Fruit fly (Drosophila melanogaster): Measurements from ENCODE around the gene CG34132.

CG34132 gene

DNA sequence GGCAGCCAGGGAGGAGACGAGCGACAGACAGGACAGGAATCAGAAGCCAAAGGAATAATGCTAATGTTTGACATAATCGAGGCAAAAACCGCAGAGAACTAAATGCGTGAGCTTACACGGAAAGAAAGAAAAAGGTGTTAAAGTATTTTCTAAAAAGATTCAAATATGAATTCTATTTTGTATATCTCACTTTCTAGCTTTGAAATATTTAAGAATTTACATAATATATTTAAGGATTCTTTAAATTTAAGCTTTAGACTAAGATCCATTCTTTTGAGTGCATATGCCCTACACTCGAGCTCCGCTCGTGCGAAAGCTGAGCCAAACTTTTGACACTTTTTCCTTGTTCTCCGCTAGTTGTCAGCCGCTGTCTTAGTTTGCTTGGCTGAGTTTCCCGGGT lies 45.9 kb downstream of the CG34132 start:
- TF ChIP-seq Scr (GFP tag; IDR thresholded peaks at IDR 0.05; ENCODE audit: partially characterized antibody) (no peak), Neu2 (GFP tag; optimal IDR thresholded peaks at IDR 0.05; ENCODE audit: borderline replicate concordance) (no peak), Sox102F (GFP tag; optimal IDR thresholded peaks at IDR 0.05) (peak; percentile 31), Hand (GFP tag; optimal IDR thresholded peaks at IDR 0.05) (peak; percentile 54), CG6854 (GFP tag; optimal IDR thresholded peaks at IDR 0.05) (peak; percentile 10), Xbp1 (GFP tag; optimal IDR thresholded peaks at IDR 0.05) (peak; percentile 21), CG7963 (GFP tag; IDR thresholded peaks at IDR 0.05; ENCODE audit: partially characterized antibody) (no peak), CG30403 (GFP tag; optimal IDR thresholded peaks at IDR 0.05) (peak; percentile 6), NfI (GFP tag; optimal IDR thresholded peaks at IDR 0.05) (peak; percentile 30), sob (GFP tag; IDR thresholded peaks at IDR 0.05) (0 out of 2 replicates have a peak, but pooled peaks have one; percentile 33), CG6689 (GFP tag; IDR thresholded peaks at IDR 0.05) (0 out of 2 replicates have a peak, but pooled peaks have one; percentile 13), fd102C (GFP tag; optimal IDR thresholded peaks at IDR 0.05) (no peak), Dbx (GFP tag; IDR thresholded peaks at IDR 0.05) (peak; percentile 29; the same call in 1 of the 3 replicates), crol (GFP tag; IDR thresholded peaks at IDR 0.05) (no peak), chif (GFP tag; optimal IDR thresholded peaks at IDR 0.05) (no peak), esg (GFP tag; conservative IDR thresholded peaks at IDR 0.05) (no peak), CG7556 (GFP tag; optimal IDR thresholded peaks at IDR 0.05) (peak; percentile 59), Hr3 (GFP tag; optimal IDR thresholded peaks at IDR 0.05) (no peak), CG10321 (GFP tag; IDR thresholded peaks at IDR 0.05) (no peak), Chrac-16 (GFP tag; optimal IDR thresholded peaks at IDR 0.05) (no peak), grau (tag; optimal IDR thresholded peaks at IDR 0.05) (peak; percentile 43), CG1832 (GFP tag; optimal IDR thresholded peaks at IDR 0.05) (no peak), Bteb2 (GFP tag; optimal IDR thresholded peaks at IDR 0.05) (no peak), tna (GFP tag; IDR thresholded peaks at IDR 0.05; ENCODE audit: partially characterized antibody) (no peak), E2f2 (GFP tag; IDR thresholded peaks at IDR 0.05) (peak; percentile 32; the same call in 1 of the 2 replicates), H2.0 (GFP tag; IDR thresholded peaks at IDR 0.05) (no peak), repo (GFP tag; optimal IDR thresholded peaks at IDR 0.05) (no peak), CG14441 (GFP tag; IDR thresholded peaks at IDR 0.05) (no peak), HmgZ (tag; optimal IDR thresholded peaks at IDR 0.05) (no peak), CG12391 (tag; optimal IDR thresholded peaks at IDR 0.05) (peak; percentile 18), Ptx1 (GFP tag; IDR thresholded peaks at IDR 0.05) (peak; percentile 40; the same call in 1 of the 2 replicates), Dp (GFP tag; optimal IDR thresholded peaks at IDR 0.05) (no peak), CG8478 (optimal IDR thresholded peaks at IDR 0.05) (no peak), grn (GFP tag; optimal IDR thresholded peaks at IDR 0.05) (no peak), Sin3A (optimal IDR thresholded peaks at IDR 0.05) (no peak), CG10565 (GFP tag; optimal IDR thresholded peaks at IDR 0.05) (no peak), HLH4C (GFP tag; IDR thresholded peaks at IDR 0.05; ENCODE audit: partially characterized antibody) (no peak), CG11247 (GFP tag; IDR thresholded peaks at IDR 0.05) (no peak), Oli (tag; optimal IDR thresholded peaks at IDR 0.05) (peak; percentile 1), CG18599 (GFP tag; optimal IDR thresholded peaks at IDR 0.05) (peak; percentile 49), CG2120 (GFP tag; optimal IDR thresholded peaks at IDR 0.05) (peak; percentile 44), seq (GFP tag; IDR thresholded peaks at IDR 0.05) (no peak; the same call in 1 of the 2 replicates), GATAe (GFP tag; conservative IDR thresholded peaks at IDR 0.05) (no peak), kah (GFP tag; optimal IDR thresholded peaks at IDR 0.05) (no peak), CG8089 (GFP tag; optimal IDR thresholded peaks at IDR 0.05) (no peak), pan (optimal IDR thresholded peaks at IDR 0.05) (no peak), pan (GFP tag; optimal IDR thresholded peaks at IDR 0.05 in 1 of 2, IDR thresholded peaks at IDR 0.05 in 1 of 2) (peak in 1 of 2 experiments; percentile 35), CG12219 (GFP tag; optimal IDR thresholded peaks at IDR 0.05) (no peak), CG18476 (GFP tag; optimal IDR thresholded peaks at IDR 0.05) (no peak), CG2678 (tag; optimal IDR thresholded peaks at IDR 0.05) (peak; percentile 42), CG10959 (GFP tag; IDR thresholded peaks at IDR 0.05) (no peak), HLH3B (GFP tag; IDR thresholded peaks at IDR 0.05) (peak; percentile 51; the same call in 1 of the 2 replicates)

Measured in whole organism, embryonic.